Worm (Caenorhabditis elegans): ENCODE results near the gene T10B10.4.
A peak's percentile ranks its signal among the peaks of the same experiment; 100 is the strongest.

Gene T10B10.4

DNA sequence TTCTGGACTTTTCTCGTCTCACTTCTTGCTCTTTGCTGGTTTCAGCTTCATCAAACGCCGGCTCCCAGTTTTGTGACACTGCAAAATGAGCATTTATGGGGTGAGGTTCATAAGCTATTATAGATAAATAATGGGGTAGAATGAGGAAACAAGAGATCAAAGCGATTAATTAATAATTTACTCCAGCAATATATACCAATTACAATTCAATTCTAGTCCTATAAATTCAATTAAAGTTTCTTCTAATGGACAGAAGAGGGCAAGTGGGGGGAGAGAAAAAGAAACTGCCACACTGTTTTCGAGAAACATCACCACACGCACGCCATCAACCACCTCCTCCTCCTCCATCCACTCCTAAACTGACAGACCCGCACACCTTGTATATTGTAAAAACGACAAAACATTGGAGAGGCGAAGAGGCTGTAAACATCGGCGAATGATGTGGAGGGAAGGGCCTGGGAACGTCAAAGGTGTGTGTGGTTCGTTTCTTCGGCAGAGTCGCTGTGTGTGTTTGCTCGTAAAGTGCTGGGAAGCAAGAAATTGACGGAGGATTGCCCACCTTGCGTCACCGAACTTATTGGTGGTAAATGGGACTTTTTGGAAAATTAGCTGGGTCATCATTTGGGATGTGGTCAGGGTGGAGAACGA lies 23.4 kb downstream of the T10B10.4 start, which contains the start of the genes H03A11.13 and famk-1:
Gene H03A11.13 (minus strand): TSS at position 51 of the 648 bp plus-strand sequence.
Gene famk-1 (minus strand): TSS at position 78 of the 648 bp plus-strand sequence.
- no peak for TF ChIP-seq C08G9.2 (tag; optimal IDR thresholded peaks at IDR 0.05)
- TF ChIP-seq madf-2 (tag; optimal IDR thresholded peaks at IDR 0.05): no peak
- no peak for TF ChIP-seq pros-1 (tag; optimal IDR thresholded peaks at IDR 0.05)
- TF ChIP-seq C38D4.7 (GFP tag; optimal IDR thresholded peaks at IDR 0.05): no peak
- TF ChIP-seq K02D7.2 (tag; optimal IDR thresholded peaks at IDR 0.05): no peak

DNA sequence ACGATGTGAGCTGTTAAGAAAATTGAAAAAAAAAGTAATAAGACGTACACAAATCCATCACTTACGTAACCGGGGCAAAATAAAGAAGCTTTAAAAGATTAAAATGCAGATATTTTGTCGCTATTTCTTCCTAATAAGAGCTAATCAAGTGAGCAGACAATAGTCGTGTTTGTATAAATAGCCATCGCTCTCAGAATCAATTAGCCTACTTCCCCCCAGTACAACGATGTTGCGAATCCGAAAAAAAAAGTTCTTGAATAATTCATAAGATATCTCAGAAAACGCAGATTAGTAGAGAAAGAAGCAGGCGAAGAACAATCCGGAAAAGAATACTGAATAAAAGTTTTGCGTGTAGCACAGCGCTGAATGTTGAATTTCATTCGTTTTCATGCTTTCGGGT lies 25.3 kb downstream of the T10B10.4 start:
- TF ChIP-seq ceh-31 (tag; optimal IDR thresholded peaks at IDR 0.05): no peak
- no peak for TF ChIP-seq ahr-1 (tag; optimal IDR thresholded peaks at IDR 0.05)
- TF ChIP-seq lin-11 (tag; optimal IDR thresholded peaks at IDR 0.05): no peak
- TF ChIP-seq zip-5 (tag; optimal IDR thresholded peaks at IDR 0.05): no peak
- no peak for TF ChIP-seq elt-2 (tag; optimal IDR thresholded peaks at IDR 0.05)
- TF ChIP-seq fkh-10 (GFP tag; optimal IDR thresholded peaks at IDR 0.05): no peak
- TF ChIP-seq hlh-15 (tag; optimal IDR thresholded peaks at IDR 0.05): no peak
- no peak for TF ChIP-seq ref-2 (tag; optimal IDR thresholded peaks at IDR 0.05)
- TF ChIP-seq fax-1 (tag; optimal IDR thresholded peaks at IDR 0.05): no peak
- no peak for TF ChIP-seq pha-2 (tag; optimal IDR thresholded peaks at IDR 0.05)

DNA sequence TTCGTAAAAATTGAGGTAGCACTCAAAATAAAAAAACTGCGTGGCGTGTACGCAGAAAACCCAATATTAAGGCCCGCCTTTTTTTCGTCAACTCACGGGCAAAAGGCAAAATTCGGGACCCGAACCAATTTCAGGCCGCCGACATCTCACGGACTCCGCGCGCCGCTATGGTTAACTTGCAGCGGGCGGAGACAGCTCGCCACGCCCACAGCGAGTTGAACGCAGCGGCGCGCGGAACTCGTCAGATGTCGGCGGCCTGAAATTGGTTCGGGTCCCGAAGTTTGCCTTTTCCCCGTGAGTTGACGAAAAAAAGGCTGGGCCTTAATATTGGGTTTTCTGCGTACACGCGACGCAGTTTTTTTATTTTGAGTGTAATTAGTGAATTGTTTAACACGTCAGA lies 31.2 kb downstream of the T10B10.4 start:
- TF ChIP-seq nfya-1 (tag; optimal IDR thresholded peaks at IDR 0.05): no peak
- no peak for TF ChIP-seq ceh-24 (tag; optimal IDR thresholded peaks at IDR 0.05)
- no peak for TF ChIP-seq fkh-10 (GFP tag; optimal IDR thresholded peaks at IDR 0.05)
- TF ChIP-seq unc-42 (tag; optimal IDR thresholded peaks at IDR 0.05): no peak
- no peak for TF ChIP-seq madf-2 (tag; optimal IDR thresholded peaks at IDR 0.05)
- TF ChIP-seq gmeb-2 (tag; optimal IDR thresholded peaks at IDR 0.05): no peak
- TF ChIP-seq mec-3 (tag; optimal IDR thresholded peaks at IDR 0.05; ENCODE audit: borderline replicate concordance): no peak
- no peak for TF ChIP-seq rnt-1 (tag; optimal IDR thresholded peaks at IDR 0.05)
- TF ChIP-seq K02D7.2 (tag; optimal IDR thresholded peaks at IDR 0.05): no peak
- no peak for TF ChIP-seq sox-4 (tag; optimal IDR thresholded peaks at IDR 0.05)
- no peak for TF ChIP-seq ceh-2 (tag; optimal IDR thresholded peaks at IDR 0.05)
- no peak for TF ChIP-seq ref-2 (tag; optimal IDR thresholded peaks at IDR 0.05)
- TF ChIP-seq hlh-6 (tag; optimal IDR thresholded peaks at IDR 0.05): no peak
- no peak for TF ChIP-seq ceh-9 (tag; optimal IDR thresholded peaks at IDR 0.05)

DNA sequence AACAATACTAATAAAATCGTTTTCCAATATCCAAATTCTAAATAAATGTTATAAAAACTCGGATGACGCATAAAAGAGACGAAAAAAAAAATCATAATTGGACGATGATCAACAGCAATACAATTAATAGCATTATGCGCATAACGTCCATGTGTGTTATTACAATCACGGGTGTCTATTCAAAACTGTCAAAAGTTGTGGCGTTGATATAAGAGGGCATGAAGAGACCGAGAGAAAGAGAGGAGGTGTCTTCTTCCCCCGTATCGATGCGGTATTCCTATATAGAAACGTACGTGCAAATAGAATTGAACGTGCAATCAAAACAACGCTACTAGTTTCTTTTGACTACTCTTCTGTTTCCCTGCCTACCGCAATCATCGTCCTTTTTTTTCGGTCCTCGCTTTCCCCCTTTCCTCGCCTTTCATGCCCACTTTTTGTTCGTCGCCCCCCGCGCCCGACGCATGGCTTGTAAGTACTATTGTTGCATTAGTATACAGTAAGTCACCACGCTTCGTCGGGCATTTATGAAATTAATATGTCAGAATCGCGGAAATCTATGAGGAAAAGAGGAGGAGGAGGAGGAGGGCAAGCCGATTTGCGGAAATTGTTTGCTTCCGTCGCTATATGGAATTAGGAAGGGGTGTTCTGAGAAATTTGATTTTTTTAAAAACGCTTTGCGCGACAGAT lies 32.1 kb downstream of the T10B10.4 start:
- TF ChIP-seq sox-2 (GFP tag; IDR thresholded peaks at IDR 0.05) (no peak), sdc-2 (tag; optimal IDR thresholded peaks at IDR 0.05) (peak; percentile 63), ceh-31 (tag; optimal IDR thresholded peaks at IDR 0.05) (peak; percentile 8)

DNA sequence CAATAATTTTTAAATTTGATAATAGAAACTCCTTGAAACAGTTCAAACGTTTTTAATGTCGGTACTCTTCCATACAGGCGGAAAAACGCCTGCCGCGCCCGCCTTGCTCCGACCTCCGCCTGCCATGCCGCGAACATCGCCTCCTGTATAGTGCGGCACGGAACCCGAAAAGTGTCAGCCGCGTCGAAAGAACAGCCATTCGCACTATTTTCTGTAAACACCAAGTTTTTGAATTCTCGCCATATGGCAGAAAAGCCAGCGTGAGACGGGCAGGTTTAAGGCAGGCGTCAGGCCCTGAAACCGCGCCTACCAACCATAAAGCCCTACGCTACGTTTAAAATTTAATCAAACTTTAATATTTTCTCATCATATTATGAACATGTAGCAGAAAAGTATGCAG lies 32.9 kb downstream of the T10B10.4 start:
- no peak for TF ChIP-seq ceh-22 (tag; optimal IDR thresholded peaks at IDR 0.05)

DNA sequence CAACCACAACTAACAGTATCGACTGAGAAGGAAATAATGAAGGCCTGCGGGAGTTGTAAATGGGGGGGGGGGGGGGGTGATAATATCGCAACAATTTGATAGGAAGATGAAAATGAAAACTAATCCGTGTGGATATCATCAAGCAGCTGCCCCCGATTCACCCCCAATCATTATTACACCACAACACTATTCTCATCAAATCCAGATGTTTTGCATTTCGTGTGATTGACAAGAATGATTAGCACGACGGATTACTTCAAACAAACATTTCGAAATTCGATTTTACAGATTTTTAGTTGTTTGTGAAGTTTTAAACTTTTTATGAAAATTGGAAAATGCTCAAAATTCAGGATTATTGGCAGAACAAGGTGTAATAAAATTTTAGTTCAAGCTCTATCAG lies 34.2 kb downstream of the T10B10.4 start:
- TF ChIP-seq elt-2 (tag; optimal IDR thresholded peaks at IDR 0.05) (no peak), unc-55 (GFP tag; optimal IDR thresholded peaks at IDR 0.05) (peak; percentile 87), nfya-1 (tag; optimal IDR thresholded peaks at IDR 0.05) (no peak)
